ENCODE assay signal across 1 fruit fly cellular context in genomic region chr2L:15747394-15748260, dm6.
TF ChIP-seq lines count a peak whose summit lies in the region.

Gene CycE (minus strand): TSS chr2L:15748150.

TF ChIP-seq in whole organism, embryonic, 481 proteins besides CTCF, POLR2A, EP300 and RAD21 (continued from another document):
- TF ChIP-seq gt (GFP tag; IDR thresholded peaks at IDR 0.05; lab: Robert Waterston, UW), result no peak
- TF ChIP-seq klu (GFP tag; IDR thresholded peaks at IDR 0.05; lab: Robert Waterston, UW), result no peak
- TF ChIP-seq CG6654 (GFP tag; optimal IDR thresholded peaks at IDR 0.05; lab: Kevin White, UChicago), result no peak
- TF ChIP-seq ap (GFP tag; IDR thresholded peaks at IDR 0.05; lab: Robert Waterston, UW), result no peak
- TF ChIP-seq sna (GFP tag; IDR thresholded peaks at IDR 0.05; lab: Robert Waterston, UW; ENCODE audit: partially characterized antibody), result no peak
- no peak for TF ChIP-seq CG12391 (tag; optimal IDR thresholded peaks at IDR 0.05; lab: Kevin White, UChicago)
- TF ChIP-seq ewg (GFP tag; optimal IDR thresholded peaks at IDR 0.05; lab: Kevin White, UChicago), result peak; percentile 34
- no peak for TF ChIP-seq fd96Cb (tag; optimal IDR thresholded peaks at IDR 0.05; lab: Kevin White, UChicago)
- no peak for TF ChIP-seq Meics (GFP tag; optimal IDR thresholded peaks at IDR 0.05; lab: Kevin White, UChicago)
- no peak for TF ChIP-seq Aef1 (GFP tag; IDR thresholded peaks at IDR 0.05; lab: Robert Waterston, UW)
- TF ChIP-seq maf-S (GFP tag; optimal IDR thresholded peaks at IDR 0.05; lab: Kevin White, UChicago), result no peak
- peak; percentile 51; the same call in 1 of the 2 replicates for TF ChIP-seq rib (GFP tag; IDR thresholded peaks at IDR 0.05; lab: Robert Waterston, UW)
- TF ChIP-seq CG16815 (GFP tag; optimal IDR thresholded peaks at IDR 0.05; lab: Kevin White, UChicago), result no peak
- TF ChIP-seq amos (GFP tag; IDR thresholded peaks at IDR 0.05; lab: Robert Waterston, UW; ENCODE audit: partially characterized antibody), result 0 out of 2 replicates have a peak, but pooled peaks have one; percentile 21
- no peak for TF ChIP-seq CG11398 (GFP tag; optimal IDR thresholded peaks at IDR 0.05; lab: Kevin White, UChicago)
- TF ChIP-seq Antp (GFP tag; optimal IDR thresholded peaks at IDR 0.05; lab: Kevin White, UChicago), result no peak
- TF ChIP-seq Fer1 (GFP tag; optimal IDR thresholded peaks at IDR 0.05; lab: Kevin White, UChicago), result no peak
- no peak for TF ChIP-seq sc (optimal IDR thresholded peaks at IDR 0.05; lab: Kevin White, UChicago)
- no peak for TF ChIP-seq sc (GFP tag; optimal IDR thresholded peaks at IDR 0.05; lab: Kevin White, UChicago)
- no peak for TF ChIP-seq usp (GFP tag; optimal IDR thresholded peaks at IDR 0.05; lab: Kevin White, UChicago)
- TF ChIP-seq kah (GFP tag; optimal IDR thresholded peaks at IDR 0.05; lab: Kevin White, UChicago), result peak; percentile 63
- TF ChIP-seq CG9727 (GFP tag; optimal IDR thresholded peaks at IDR 0.05; lab: Kevin White, UChicago), result no peak
- peak; percentile 3 for TF ChIP-seq Ets97D (GFP tag; optimal IDR thresholded peaks at IDR 0.05; lab: Kevin White, UChicago)
- no peak for TF ChIP-seq gcm (GFP tag; optimal IDR thresholded peaks at IDR 0.05; lab: Kevin White, UChicago)
- TF ChIP-seq Mes4 (GFP tag; optimal IDR thresholded peaks at IDR 0.05; lab: Kevin White, UChicago), result no peak
- no peak for TF ChIP-seq gsb (GFP tag; IDR thresholded peaks at IDR 0.05; lab: Robert Waterston, UW)
- TF ChIP-seq jing (GFP tag; optimal IDR thresholded peaks at IDR 0.05; lab: Kevin White, UChicago), result no peak
- no peak for TF ChIP-seq CG4854 (GFP tag; optimal IDR thresholded peaks at IDR 0.05; lab: Kevin White, UChicago)
- TF ChIP-seq crol (GFP tag; IDR thresholded peaks at IDR 0.05; lab: Robert Waterston, UW), result peak; percentile 97
- TF ChIP-seq HmgZ (tag; optimal IDR thresholded peaks at IDR 0.05; lab: Kevin White, UChicago), result peak; percentile 2
- TF ChIP-seq CG8924 (tag; optimal IDR thresholded peaks at IDR 0.05; lab: Kevin White, UChicago), result no peak
- peak; percentile 28 for TF ChIP-seq HmgD (GFP tag; optimal IDR thresholded peaks at IDR 0.05; lab: Kevin White, UChicago)
- peak; percentile 4 for TF ChIP-seq stwl (tag; optimal IDR thresholded peaks at IDR 0.05; lab: Kevin White, UChicago)
- peak; percentile 55 for TF ChIP-seq gfzf (GFP tag; optimal IDR thresholded peaks at IDR 0.05; lab: Kevin White, UChicago)
- no peak for TF ChIP-seq oc (tag; optimal IDR thresholded peaks at IDR 0.05; lab: Kevin White, UChicago)
- no peak for TF ChIP-seq gem (tag; optimal IDR thresholded peaks at IDR 0.05; lab: Kevin White, UChicago)
- TF ChIP-seq CG14014 (GFP tag; IDR thresholded peaks at IDR 0.05; lab: Robert Waterston, UW), result no peak
- TF ChIP-seq Ssrp (tag; optimal IDR thresholded peaks at IDR 0.05; lab: Kevin White, UChicago), result no peak
- TF ChIP-seq Oaz (GFP tag; IDR thresholded peaks at IDR 0.05; lab: Robert Waterston, UW), result no peak
- no peak for TF ChIP-seq Dfd (GFP tag; optimal IDR thresholded peaks at IDR 0.05; lab: Kevin White, UChicago)
- TF ChIP-seq kni (GFP tag; optimal IDR thresholded peaks at IDR 0.05; lab: Kevin White, UChicago), result peak; percentile 12
- no peak for TF ChIP-seq Atf-2 (GFP tag; optimal IDR thresholded peaks at IDR 0.05; lab: Kevin White, UChicago)
- TF ChIP-seq wdn (GFP tag; IDR thresholded peaks at IDR 0.05; lab: Robert Waterston, UW), result no peak
- peak; percentile 88 for TF ChIP-seq CG3163 (GFP tag; optimal IDR thresholded peaks at IDR 0.05; lab: Kevin White, UChicago)
- TF ChIP-seq vvl (GFP tag; IDR thresholded peaks at IDR 0.05; lab: Robert Waterston, UW), result no peak
- peak; percentile 71 for TF ChIP-seq Myb (GFP tag; optimal IDR thresholded peaks at IDR 0.05; lab: Kevin White, UChicago)
- peak; percentile 82 for TF ChIP-seq Sin3A (optimal IDR thresholded peaks at IDR 0.05; lab: Kevin White, UChicago)
- no peak for TF ChIP-seq MTF-1 (GFP tag; optimal IDR thresholded peaks at IDR 0.05; lab: Kevin White, UChicago; ENCODE audit: borderline replicate concordance)
- peak; percentile 41 for TF ChIP-seq CG9797 (GFP tag; optimal IDR thresholded peaks at IDR 0.05; lab: Kevin White, UChicago)
- no peak for TF ChIP-seq pb (GFP tag; optimal IDR thresholded peaks at IDR 0.05; lab: Kevin White, UChicago)
- peak; percentile 51 for TF ChIP-seq pzg (GFP tag; optimal IDR thresholded peaks at IDR 0.05; lab: Kevin White, UChicago)
- no peak for TF ChIP-seq CG11093 (GFP tag; IDR thresholded peaks at IDR 0.05; lab: Robert Waterston, UW)
- 0 out of 2 replicates have a peak, but pooled peaks have one; percentile 8 for TF ChIP-seq toy (GFP tag; IDR thresholded peaks at IDR 0.05; lab: Robert Waterston, UW)
- no peak for TF ChIP-seq peb (GFP tag; IDR thresholded peaks at IDR 0.05; lab: Robert Waterston, UW)
- no peak for TF ChIP-seq Oli (tag; optimal IDR thresholded peaks at IDR 0.05; lab: Kevin White, UChicago)
- no peak for TF ChIP-seq CG5180 (GFP tag; optimal IDR thresholded peaks at IDR 0.05; lab: Kevin White, UChicago)
- no peak for TF ChIP-seq CG14441 (GFP tag; IDR thresholded peaks at IDR 0.05; lab: Robert Waterston, UW)
- TF ChIP-seq Trl (optimal IDR thresholded peaks at IDR 0.05; lab: Kevin White, UChicago), result peak; percentile 79 to 83
- TF ChIP-seq Trl (GFP tag; optimal IDR thresholded peaks at IDR 0.05; lab: Kevin White, UChicago), result no peak
- TF ChIP-seq CrebB (tag; optimal IDR thresholded peaks at IDR 0.05; lab: Kevin White, UChicago), result no peak
- peak; percentile 22 for TF ChIP-seq CG1832 (GFP tag; optimal IDR thresholded peaks at IDR 0.05; lab: Kevin White, UChicago)
- no peak for TF ChIP-seq CG12071 (GFP tag; optimal IDR thresholded peaks at IDR 0.05; lab: Kevin White, UChicago)
- no peak for TF ChIP-seq NFAT (GFP tag; IDR thresholded peaks at IDR 0.05; lab: Robert Waterston, UW)
- peak; percentile 43 for TF ChIP-seq CG13287 (GFP tag; IDR thresholded peaks at IDR 0.05; lab: Robert Waterston, UW; ENCODE audit: partially characterized antibody)
- TF ChIP-seq CG9817 (tag; optimal IDR thresholded peaks at IDR 0.05; lab: Kevin White, UChicago), result no peak
- TF ChIP-seq ERR (GFP tag; optimal IDR thresholded peaks at IDR 0.05; lab: Kevin White, UChicago), result no peak
- TF ChIP-seq CG1529 (GFP tag; optimal IDR thresholded peaks at IDR 0.05; lab: Kevin White, UChicago), result no peak
- no peak for TF ChIP-seq CG12104 (GFP tag; optimal IDR thresholded peaks at IDR 0.05; lab: Kevin White, UChicago)
- no peak for TF ChIP-seq CG12744 (GFP tag; optimal IDR thresholded peaks at IDR 0.05; lab: Kevin White, UChicago)
- TF ChIP-seq cad (GFP tag; optimal IDR thresholded peaks at IDR 0.05; lab: Kevin White, UChicago), result peak; percentile 33
- TF ChIP-seq Sry-δ (GFP tag; optimal IDR thresholded peaks at IDR 0.05; lab: Kevin White, UChicago), result peak; percentile 9
- TF ChIP-seq CG15479 (GFP tag; optimal IDR thresholded peaks at IDR 0.05; lab: Kevin White, UChicago), result peak; percentile 83
- TF ChIP-seq CG6683 (GFP tag; optimal IDR thresholded peaks at IDR 0.05; lab: Kevin White, UChicago), result no peak
- peak; percentile 22; the same call in 1 of the 2 replicates for TF ChIP-seq Scr (GFP tag; IDR thresholded peaks at IDR 0.05; lab: Robert Waterston, UW; ENCODE audit: partially characterized antibody)
- peak; percentile 64 for TF ChIP-seq cg (GFP tag; optimal IDR thresholded peaks at IDR 0.05; lab: Kevin White, UChicago)
- TF ChIP-seq zfh1 (GFP tag; IDR thresholded peaks at IDR 0.05; lab: Robert Waterston, UW), result 0 out of 3 replicates have a peak, but pooled peaks have one; percentile 28
- TF ChIP-seq CG1603 (tag; optimal IDR thresholded peaks at IDR 0.05; lab: Kevin White, UChicago), result peak; percentile 55
- peak; percentile 30 for TF ChIP-seq Elba2 (GFP tag; optimal IDR thresholded peaks at IDR 0.05; lab: Kevin White, UChicago)
- no peak for TF ChIP-seq schlank (tag; optimal IDR thresholded peaks at IDR 0.05; lab: Kevin White, UChicago)
- no peak for TF ChIP-seq Mrtf (GFP tag; IDR thresholded peaks at IDR 0.05; lab: Robert Waterston, UW)
- no peak for TF ChIP-seq z (GFP tag; IDR thresholded peaks at IDR 0.05; lab: Robert Waterston, UW)
- TF ChIP-seq CG17829 (tag; optimal IDR thresholded peaks at IDR 0.05; lab: Kevin White, UChicago), result no peak
- TF ChIP-seq D (optimal IDR thresholded peaks at IDR 0.05; lab: Kevin White, UChicago), result peak; percentile 42
- TF ChIP-seq D (GFP tag; optimal IDR thresholded peaks at IDR 0.05; lab: Kevin White, UChicago), result no peak
- peak; percentile 92 for TF ChIP-seq E2f1 (GFP tag; IDR thresholded peaks at IDR 0.05; lab: Robert Waterston, UW)
- no peak for TF ChIP-seq BtbVII (GFP tag; optimal IDR thresholded peaks at IDR 0.05; lab: Kevin White, UChicago)
- TF ChIP-seq bbx (GFP tag; IDR thresholded peaks at IDR 0.05; lab: Robert Waterston, UW; ENCODE audit: partially characterized antibody), result peak; percentile 63; the same call in 1 of the 2 replicates
- TF ChIP-seq CG16813 (GFP tag; IDR thresholded peaks at IDR 0.05; lab: Robert Waterston, UW; ENCODE audit: partially characterized antibody), result no peak
- no peak for TF ChIP-seq CG7271 (tag; optimal IDR thresholded peaks at IDR 0.05; lab: Kevin White, UChicago)
- peak; percentile 44 for TF ChIP-seq CG2116 (GFP tag; optimal IDR thresholded peaks at IDR 0.05; lab: Kevin White, UChicago)
- no peak for TF ChIP-seq ATbp (GFP tag; optimal IDR thresholded peaks at IDR 0.05; lab: Kevin White, UChicago)
- TF ChIP-seq CG15514 (GFP tag; optimal IDR thresholded peaks at IDR 0.05; lab: Kevin White, UChicago), result peak; percentile 28
- TF ChIP-seq sr (GFP tag; IDR thresholded peaks at IDR 0.05; lab: Robert Waterston, UW), result no peak
- TF ChIP-seq CG18764 (GFP tag; optimal IDR thresholded peaks at IDR 0.05; lab: Kevin White, UChicago), result no peak
- peak; percentile 15 for TF ChIP-seq CG17186 (GFP tag; optimal IDR thresholded peaks at IDR 0.05; lab: Kevin White, UChicago)
- no peak for TF ChIP-seq dmrt11E (tag; optimal IDR thresholded peaks at IDR 0.05; lab: Kevin White, UChicago)
- TF ChIP-seq Bdp1 (GFP tag; optimal IDR thresholded peaks at IDR 0.05; lab: Kevin White, UChicago), result no peak
- TF ChIP-seq bab2 (GFP tag; optimal IDR thresholded peaks at IDR 0.05; lab: Kevin White, UChicago), result no peak
- no peak for TF ChIP-seq CG8765 (GFP tag; IDR thresholded peaks at IDR 0.05; lab: Robert Waterston, UW)
- TF ChIP-seq org-1 (GFP tag; optimal IDR thresholded peaks at IDR 0.05; lab: Kevin White, UChicago), result no peak
- TF ChIP-seq CG6689 (GFP tag; IDR thresholded peaks at IDR 0.05; lab: Robert Waterston, UW), result peak; percentile 63; the same call in 1 of the 2 replicates
- no peak for TF ChIP-seq otp (GFP tag; IDR thresholded peaks at IDR 0.05; lab: Robert Waterston, UW)
- peak; percentile 30 for TF ChIP-seq yki (optimal IDR thresholded peaks at IDR 0.05; lab: Kevin White, UChicago)
- TF ChIP-seq CG12236 (GFP tag; optimal IDR thresholded peaks at IDR 0.05; lab: Kevin White, UChicago), result no peak
- TF ChIP-seq esg (GFP tag; conservative IDR thresholded peaks at IDR 0.05; lab: Robert Waterston, UW), result no peak
- TF ChIP-seq PHDP (tag; optimal IDR thresholded peaks at IDR 0.05; lab: Kevin White, UChicago), result no peak
- no peak for TF ChIP-seq CG3847 (GFP tag; IDR thresholded peaks at IDR 0.05; lab: Robert Waterston, UW)
- TF ChIP-seq sens-2 (GFP tag; IDR thresholded peaks at IDR 0.05; lab: Robert Waterston, UW), result no peak
- TF ChIP-seq chinmo (GFP tag; IDR thresholded peaks at IDR 0.05; lab: Robert Waterston, UW; ENCODE audit: partially characterized antibody), result no peak
- TF ChIP-seq CG3995 (GFP tag; optimal IDR thresholded peaks at IDR 0.05; lab: Kevin White, UChicago), result peak; percentile 81
- no peak for TF ChIP-seq run (tag; optimal IDR thresholded peaks at IDR 0.05; lab: Kevin White, UChicago)
- TF ChIP-seq E2f2 (GFP tag; IDR thresholded peaks at IDR 0.05; lab: Robert Waterston, UW), result peak; percentile 96; the same call in 1 of the 2 replicates
- TF ChIP-seq Med (GFP tag; lab: Kevin White, UChicago), result peak; percentile 61
- no peak; the same call in 2 of the 3 replicates for TF ChIP-seq row (GFP tag; IDR thresholded peaks at IDR 0.05; lab: Robert Waterston, UW)
- TF ChIP-seq shn (GFP tag; optimal IDR thresholded peaks at IDR 0.05; lab: Kevin White, UChicago), result no peak
- peak; percentile 93; the same call in 1 of the 3 replicates for TF ChIP-seq CG34422 (GFP tag; IDR thresholded peaks at IDR 0.05; lab: Robert Waterston, UW)
- TF ChIP-seq prd (optimal IDR thresholded peaks at IDR 0.05; lab: Kevin White, UChicago), result no peak
- no peak for TF ChIP-seq prd (GFP tag; IDR thresholded peaks at IDR 0.05; lab: Robert Waterston, UW)
- TF ChIP-seq CG15696 (tag; optimal IDR thresholded peaks at IDR 0.05; lab: Kevin White, UChicago), result no peak
TF ChIP-seq in whole organism, embryonic: peak in this region for 47.
